Fruit fly (Drosophila melanogaster): ENCODE measurements around the gene CG1571.

Gene CG1571

DNA sequence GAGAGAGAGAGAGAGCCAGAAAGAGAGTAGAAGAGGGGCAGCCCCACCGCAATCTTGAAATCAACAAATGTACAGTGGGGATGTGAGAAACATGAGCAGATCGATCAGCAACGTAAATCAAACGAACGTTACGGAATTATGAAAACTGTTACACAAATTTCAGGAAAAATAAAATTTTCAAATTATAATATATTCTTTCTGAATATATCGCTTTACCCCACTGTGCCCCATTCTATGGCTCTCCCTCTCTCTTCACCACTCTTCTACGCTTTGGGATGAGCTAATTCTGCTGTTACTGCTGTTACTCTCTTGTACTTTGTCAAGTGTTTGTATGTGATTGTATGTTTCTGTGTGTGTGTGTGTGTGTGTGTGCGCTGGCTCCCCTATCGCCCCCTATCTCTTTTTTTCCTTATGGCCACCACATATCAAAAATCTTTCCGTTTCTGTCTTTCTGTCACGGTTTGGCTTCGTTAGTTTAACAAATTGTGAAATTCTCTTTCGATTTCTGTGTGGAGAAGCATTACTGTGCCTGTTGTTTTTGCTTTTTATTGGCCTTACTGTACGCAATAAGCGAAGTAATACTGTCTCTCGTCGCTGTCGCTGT, 15.4 kb downstream of the CG1571 start (continued):
- TF ChIP-seq sisA (GFP tag; IDR thresholded peaks at IDR 0.05) (peak; percentile 97), CG10209 (GFP tag; optimal IDR thresholded peaks at IDR 0.05) (peak; percentile 96), CG6175 (GFP tag; IDR thresholded peaks at IDR 0.05) (peak; percentile 96), CG32532 (GFP tag; IDR thresholded peaks at IDR 0.05) (peak; percentile 99), CG2875 (GFP tag; optimal IDR thresholded peaks at IDR 0.05) (peak; percentile 95), ind (GFP tag; optimal IDR thresholded peaks at IDR 0.05) (peak; percentile 96), Poxn (GFP tag; IDR thresholded peaks at IDR 0.05) (peak; percentile 93), Xrp1 (GFP tag; IDR thresholded peaks at IDR 0.05) (peak; percentile 99), lilli (GFP tag; optimal IDR thresholded peaks at IDR 0.05) (peak; percentile 97), MESR4 (GFP tag; optimal IDR thresholded peaks at IDR 0.05) (peak; percentile 42), ac (GFP tag; optimal IDR thresholded peaks at IDR 0.05) (peak; percentile 68), twi (tag; optimal IDR thresholded peaks at IDR 0.05) (peak; percentile 72), CG13123 (GFP tag; optimal IDR thresholded peaks at IDR 0.05) (peak; percentile 86), CG9437 (GFP tag; optimal IDR thresholded peaks at IDR 0.05) (peak; percentile 88), nom (GFP tag; optimal IDR thresholded peaks at IDR 0.05) (peak; percentile 81), caup (GFP tag; optimal IDR thresholded peaks at IDR 0.05; ENCODE audit: severe bottlenecking) (peak; percentile 97), ham (GFP tag; IDR thresholded peaks at IDR 0.05) (peak; percentile 94), Hr3 (GFP tag; optimal IDR thresholded peaks at IDR 0.05) (peak; percentile 93), ken (GFP tag; IDR thresholded peaks at IDR 0.05) (peak; percentile 99), Max (GFP tag; optimal IDR thresholded peaks at IDR 0.05) (peak; percentile 94), Myb (GFP tag; optimal IDR thresholded peaks at IDR 0.05) (peak; percentile 72), Hr51 (GFP tag; optimal IDR thresholded peaks at IDR 0.05) (peak; percentile 88 to 97), CG7786 (GFP tag; optimal IDR thresholded peaks at IDR 0.05) (peak; percentile 85), Ssrp (tag; optimal IDR thresholded peaks at IDR 0.05) (peak; percentile 93), CG11696 (GFP tag; IDR thresholded peaks at IDR 0.05) (peak; percentile 96), wdn (GFP tag; IDR thresholded peaks at IDR 0.05) (peak; percentile 97), dmrt99B (tag; optimal IDR thresholded peaks at IDR 0.05) (peak; percentile 97), CG6854 (GFP tag; optimal IDR thresholded peaks at IDR 0.05) (peak; percentile 96), ash1 (GFP tag; optimal IDR thresholded peaks at IDR 0.05) (peak; percentile 76), CG9932 (GFP tag; IDR thresholded peaks at IDR 0.05) (peak; percentile 97), Gug (GFP tag; IDR thresholded peaks at IDR 0.05) (peak; percentile 96), da (GFP tag; optimal IDR thresholded peaks at IDR 0.05) (peak; percentile 58), br (optimal IDR thresholded peaks at IDR 0.05) (no peak), aop (GFP tag; IDR thresholded peaks at IDR 0.05) (peak; percentile 94), sim (GFP tag; IDR thresholded peaks at IDR 0.05) (peak; percentile 97), chm (GFP tag; IDR thresholded peaks at IDR 0.05) (peak; percentile 99), dysf (GFP tag; IDR thresholded peaks at IDR 0.05) (peak; percentile 99), klu (GFP tag; IDR thresholded peaks at IDR 0.05) (peak; percentile 95), Atf-2 (GFP tag; optimal IDR thresholded peaks at IDR 0.05) (peak; percentile 84), Mrtf (GFP tag; IDR thresholded peaks at IDR 0.05) (peak; percentile 98), bab2 (GFP tag; optimal IDR thresholded peaks at IDR 0.05) (peak; percentile 87), CG3163 (GFP tag; optimal IDR thresholded peaks at IDR 0.05) (peak; percentile 65), CG3838 (GFP tag; optimal IDR thresholded peaks at IDR 0.05) (peak; percentile 82), CG12219 (GFP tag; optimal IDR thresholded peaks at IDR 0.05) (peak; percentile 96), esg (GFP tag; conservative IDR thresholded peaks at IDR 0.05) (peak; percentile 98), nau (GFP tag; optimal IDR thresholded peaks at IDR 0.05) (peak; percentile 95), Mad (GFP tag; optimal IDR thresholded peaks at IDR 0.05) (peak; percentile 92), unpg (GFP tag; optimal IDR thresholded peaks at IDR 0.05) (peak; percentile 98), CG9797 (GFP tag; optimal IDR thresholded peaks at IDR 0.05) (peak; percentile 42), CG13624 (GFP tag; optimal IDR thresholded peaks at IDR 0.05) (peak; percentile 80), CG32772 (GFP tag; IDR thresholded peaks at IDR 0.05) (peak; percentile 98)
